Worm (Caenorhabditis elegans) whole organism, L2 larva: ENCODE results near the gene srh-255.

Experiments
- aly-2 ChIP-seq: fragments of 150-350 bp; optimal IDR thresholded peaks from 2 replicates; lab custom pipeline; 2014; ENCODE audit warnings: missing biosample characterization, missing genetic modification characterization
- ama-1 ChIP-seq: fragments of 150-350 bp; optimal IDR thresholded peaks from 2 replicates; lab custom pipeline; 2018; ENCODE audit warnings: inconsistent platforms
- ceh-82 ChIP-seq: fragments of 150-350 bp; optimal IDR thresholded peaks from 2 replicates; lab custom pipeline; 2014; ENCODE audit warnings: missing biosample characterization, missing genetic modification characterization
- egl-27 ChIP-seq: sonication (generic microtip); optimal IDR thresholded peaks from 3 replicates; lab custom pipeline; 2017; ENCODE audit warnings: missing biosample characterization, missing genetic modification reagents, missing genetic modification characterization
- mab-5 ChIP-seq: fragments of 150-350 bp; optimal IDR thresholded peaks from 2 replicates; lab custom pipeline; 2014; ENCODE audit warnings: missing biosample characterization, missing genetic modification characterization
- nhr-12 ChIP-seq: fragments of 150-350 bp; optimal IDR thresholded peaks from 2 replicates; lab custom pipeline; 2014; ENCODE audit warnings: missing biosample characterization, missing genetic modification characterization
- nhr-21 ChIP-seq: fragments of 150-350 bp; optimal IDR thresholded peaks from 2 replicates; lab custom pipeline; 2014; ENCODE audit warnings: missing biosample characterization, missing genetic modification characterization
- nhr-23 ChIP-seq: fragments of 150-350 bp; optimal IDR thresholded peaks from 2 replicates; lab custom pipeline; 2014; ENCODE audit warnings: missing biosample characterization, missing genetic modification reagents, missing genetic modification characterization
- nhr-237 ChIP-seq: fragments of 150-350 bp; optimal IDR thresholded peaks from 2 replicates; lab custom pipeline; 2014; ENCODE audit warnings: missing biosample characterization, missing genetic modification characterization
- snpc-4 ChIP-seq: fragments of 150-350 bp; optimal IDR thresholded peaks from 2 replicates; lab custom pipeline; 2014; ENCODE audit warnings: missing biosample characterization, missing genetic modification characterization
- unc-55 ChIP-seq: fragments of 150-350 bp; sonication (generic microtip); optimal IDR thresholded peaks from 3 replicates; lab custom pipeline; 2014; ENCODE audit warnings: missing biosample characterization, missing genetic modification reagents, missing genetic modification characterization
- unc-62 ChIP-seq: fragments of 150-350 bp; optimal IDR thresholded peaks from 2 replicates; lab custom pipeline; 2014; ENCODE audit warnings: missing biosample characterization, missing genetic modification reagents, missing genetic modification characterization
- ztf-1 ChIP-seq: fragments of 200-800 bp; sonication (Bioruptor generic); conservative IDR thresholded peaks from 2 replicates; pipeline ENCODE4 v1.3.6; 2022; ENCODE audit warnings: missing genetic modification characterization, missing compliant biosample characterization

DNA sequence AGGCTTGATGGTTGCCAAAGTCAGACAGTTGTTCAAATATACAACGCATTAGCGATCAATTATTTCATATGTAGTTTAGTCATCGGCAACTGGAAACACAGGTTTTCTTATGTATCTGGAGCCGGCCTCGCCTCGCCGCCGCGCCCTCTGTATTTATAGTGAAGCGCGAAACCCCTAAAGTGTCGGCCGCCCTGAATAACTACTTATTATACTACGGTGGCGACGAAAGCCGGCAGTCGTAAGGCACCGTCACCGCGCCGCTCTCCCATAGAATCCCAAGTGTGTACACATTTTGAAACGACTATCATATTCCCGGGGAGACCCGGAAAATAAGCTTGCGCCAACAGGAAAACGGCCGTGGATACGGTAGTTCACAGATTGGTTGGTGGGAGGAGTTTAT is 29.8 kb downstream of the srh-255 start:
- no peak for TF ChIP-seq ztf-1 (GFP tag; lab: Robert Waterston, UW)
- no peak for TF ChIP-seq nhr-21 (tag; lab: Kevin White, UChicago)
- TF ChIP-seq unc-62 (GFP tag; lab: Kevin White, UChicago): no peak
- no peak for TF ChIP-seq aly-2 (tag; lab: Kevin White, UChicago)
- TF ChIP-seq snpc-4 (tag; lab: Kevin White, UChicago): no peak
- no peak for TF ChIP-seq nhr-12
- TF ChIP-seq mab-5: no peak
- no peak for TF ChIP-seq ama-1 (lab: Kevin White, UChicago)
- TF ChIP-seq nhr-23 (tag; lab: Kevin White, UChicago): no peak
- no peak for TF ChIP-seq ceh-82 (tag; lab: Kevin White, UChicago)
- no peak for TF ChIP-seq egl-27 (tag; lab: Kevin White, UChicago)
- no peak for TF ChIP-seq nhr-237 (tag; lab: Kevin White, UChicago)
- TF ChIP-seq unc-55 (GFP tag; lab: Kevin White, UChicago): no peak
